Worm (Caenorhabditis elegans) whole organism, L2 larva: ENCODE data around the gene dmsr-3.
A peak's percentile ranks its signal among the peaks of the same experiment; 100 is the strongest.

Experiments used
- C34F6.9 ChIP-seq: fragments of 150-350 bp; optimal IDR thresholded peaks from 2 replicates; lab custom pipeline; 2014; ENCODE audit warnings: missing biosample characterization, missing genetic modification characterization
- F13H6.1 ChIP-seq: sonication (generic microtip); optimal IDR thresholded peaks from 2 replicates; lab custom pipeline; 2016; ENCODE audit warnings: missing genetic modification characterization, missing compliant biosample characterization
- R02D3.7 ChIP-seq: fragments of 150-350 bp; optimal IDR thresholded peaks from 2 replicates; lab custom pipeline; 2014; ENCODE audit warnings: missing biosample characterization, missing genetic modification characterization
- Y55F3AM.14 ChIP-seq: fragments of 200-800 bp; sonication (Bioruptor generic); optimal IDR thresholded peaks from 2 replicates; lab custom pipeline; 2018; ENCODE audit warnings: mild to moderate bottlenecking, missing genetic modification characterization, missing compliant biosample characterization
- ZK546.5 ChIP-seq: sonication (generic microtip); optimal IDR thresholded peaks from 2 replicates; lab custom pipeline; 2017; ENCODE audit warnings: missing biosample characterization, missing genetic modification characterization
- alr-1 ChIP-seq: fragments of 150-350 bp; optimal IDR thresholded peaks from 2 replicates; lab custom pipeline; 2014; ENCODE audit warnings: missing biosample characterization, missing genetic modification characterization
- aly-2 ChIP-seq: fragments of 150-350 bp; optimal IDR thresholded peaks from 2 replicates; lab custom pipeline; 2014; ENCODE audit warnings: missing biosample characterization, missing genetic modification characterization
- ama-1 ChIP-seq: fragments of 150-350 bp; optimal IDR thresholded peaks from 2 replicates; lab custom pipeline; 2018; ENCODE audit warnings: inconsistent platforms
- blmp-1 ChIP-seq: sonication (generic microtip); optimal IDR thresholded peaks from 2 replicates; lab custom pipeline; 2017; ENCODE audit warnings: missing genetic modification characterization, mild to moderate bottlenecking, missing compliant biosample characterization, antibody characterized with exemption, moderate library complexity; ENCODE audit not compliant: insufficient read depth
- ceh-16 ChIP-seq: fragments of 150-350 bp; optimal IDR thresholded peaks from 2 replicates; lab custom pipeline; 2014; ENCODE audit warnings: missing biosample characterization, missing genetic modification characterization
- ceh-82 ChIP-seq: fragments of 150-350 bp; optimal IDR thresholded peaks from 2 replicates; lab custom pipeline; 2014; ENCODE audit warnings: missing biosample characterization, missing genetic modification characterization
- crh-2 ChIP-seq: sonication (generic microtip); optimal IDR thresholded peaks from 2 replicates; lab custom pipeline; 2017; ENCODE audit warnings: missing biosample characterization, missing genetic modification characterization
- dmd-4 ChIP-seq: sonication (generic microtip); optimal IDR thresholded peaks from 2 replicates; lab custom pipeline; 2017; ENCODE audit warnings: missing biosample characterization, missing genetic modification characterization
- egl-27 ChIP-seq: sonication (generic microtip); optimal IDR thresholded peaks from 3 replicates; lab custom pipeline; 2017; ENCODE audit warnings: missing biosample characterization, missing genetic modification reagents, missing genetic modification characterization
- elt-1 ChIP-seq: fragments of 150-350 bp; optimal IDR thresholded peaks from 2 replicates; lab custom pipeline; 2014; ENCODE audit warnings: missing biosample characterization, missing genetic modification characterization
- elt-3 ChIP-seq: sonication (generic microtip); optimal IDR thresholded peaks from 2 replicates; lab custom pipeline; 2017; ENCODE audit warnings: missing biosample characterization, missing genetic modification characterization
- fos-1 ChIP-seq: fragments of 150-350 bp; optimal IDR thresholded peaks from 2 replicates; lab custom pipeline; 2014; ENCODE audit warnings: missing biosample characterization, missing genetic modification characterization
- gmeb-1 ChIP-seq: fragments of 150-350 bp; optimal IDR thresholded peaks from 2 replicates; lab custom pipeline; 2014; ENCODE audit warnings: missing biosample characterization, missing genetic modification characterization
- lin-11 ChIP-seq: fragments of 150-350 bp; sonication (generic microtip); optimal IDR thresholded peaks from 2 replicates; lab custom pipeline; 2014; ENCODE audit warnings: missing biosample characterization, missing genetic modification characterization, inconsistent platforms, mixed read lengths
- lin-13 ChIP-seq: fragments of 150-350 bp; optimal IDR thresholded peaks from 2 replicates; lab custom pipeline; 2014; ENCODE audit warnings: missing biosample characterization, missing genetic modification reagents, missing genetic modification characterization
- lin-39 ChIP-seq: fragments of 150-350 bp; optimal IDR thresholded peaks from 2 replicates; lab custom pipeline; 2014; ENCODE audit warnings: missing biosample characterization, missing genetic modification reagents, missing genetic modification characterization
- lsy-2 ChIP-seq, 2 experiments: fragments of 150-350 bp in 1 of 2; sonication (generic microtip) in 1 of 2; optimal IDR thresholded peaks; 2 replicates each; lab custom pipeline; 2014 to 2017; ENCODE audit warnings: missing biosample characterization in 2 of 2, missing genetic modification characterization in 2 of 2
- mab-5 ChIP-seq: fragments of 150-350 bp; optimal IDR thresholded peaks from 2 replicates; lab custom pipeline; 2014; ENCODE audit warnings: missing biosample characterization, missing genetic modification characterization
- mbf-1 ChIP-seq: sonication (generic microtip); optimal IDR thresholded peaks from 2 replicates; lab custom pipeline; 2017; ENCODE audit warnings: missing biosample characterization, missing genetic modification characterization
- mdl-1 ChIP-seq, 2 experiments: fragments of 150-350 bp in 1 of 2; sonication (generic microtip) in 1 of 2; optimal IDR thresholded peaks; 2 replicates each; lab custom pipeline; 2017; ENCODE audit warnings: missing biosample characterization in 2 of 2, missing genetic modification characterization in 2 of 2
- nhr-10 ChIP-seq: sonication (generic microtip); optimal IDR thresholded peaks from 2 replicates; lab custom pipeline; 2017; ENCODE audit warnings: missing biosample characterization, missing genetic modification characterization
- nhr-11 ChIP-seq: fragments of 150-350 bp; optimal IDR thresholded peaks from 2 replicates; lab custom pipeline; 2014; ENCODE audit warnings: missing biosample characterization, missing genetic modification characterization
- nhr-12 ChIP-seq: fragments of 150-350 bp; optimal IDR thresholded peaks from 2 replicates; lab custom pipeline; 2014; ENCODE audit warnings: missing biosample characterization, missing genetic modification characterization
- nhr-129 ChIP-seq: fragments of 150-350 bp; optimal IDR thresholded peaks from 2 replicates; lab custom pipeline; 2014; ENCODE audit warnings: missing biosample characterization, missing genetic modification characterization
- nhr-21 ChIP-seq: fragments of 150-350 bp; optimal IDR thresholded peaks from 2 replicates; lab custom pipeline; 2014; ENCODE audit warnings: missing biosample characterization, missing genetic modification characterization
- nhr-23 ChIP-seq: fragments of 150-350 bp; optimal IDR thresholded peaks from 2 replicates; lab custom pipeline; 2014; ENCODE audit warnings: missing biosample characterization, missing genetic modification reagents, missing genetic modification characterization
- nhr-237 ChIP-seq: fragments of 150-350 bp; optimal IDR thresholded peaks from 2 replicates; lab custom pipeline; 2014; ENCODE audit warnings: missing biosample characterization, missing genetic modification characterization
- nhr-25 ChIP-seq: fragments of 150-350 bp; sonication (generic microtip); optimal IDR thresholded peaks from 3 replicates; lab custom pipeline; 2014; ENCODE audit warnings: missing biosample characterization, missing genetic modification characterization
- nhr-6 ChIP-seq: fragments of 150-350 bp; optimal IDR thresholded peaks from 2 replicates; lab custom pipeline; 2014; ENCODE audit warnings: missing biosample characterization, missing genetic modification characterization
- nhr-77 ChIP-seq: fragments of 150-350 bp; optimal IDR thresholded peaks from 2 replicates; lab custom pipeline; 2014; ENCODE audit warnings: missing biosample characterization, missing genetic modification characterization
- peb-1 ChIP-seq: fragments of 150-350 bp; optimal IDR thresholded peaks from 2 replicates; lab custom pipeline; 2014; ENCODE audit warnings: missing biosample characterization, missing genetic modification characterization
- sem-4 ChIP-seq: fragments of 150-350 bp; optimal IDR thresholded peaks from 2 replicates; lab custom pipeline; 2014; ENCODE audit warnings: missing biosample characterization, missing genetic modification reagents, missing genetic modification characterization
- skn-1 ChIP-seq: sonication (generic microtip); optimal IDR thresholded peaks from 2 replicates; lab custom pipeline; 2017; ENCODE audit warnings: missing biosample characterization, missing genetic modification characterization
- sma-3 ChIP-seq: sonication (generic microtip); optimal IDR thresholded peaks from 2 replicates; lab custom pipeline; 2016; ENCODE audit warnings: missing genetic modification reagents, missing genetic modification characterization, missing compliant biosample characterization
- sma-9 ChIP-seq, 2 experiments: fragments of 150-350 bp in 1 of 2; sonication (generic microtip) in 1 of 2; optimal IDR thresholded peaks; 2 replicates each; lab custom pipeline; 2014 to 2016; ENCODE audit warnings: missing genetic modification characterization in 2 of 2, mild to moderate bottlenecking in 1 of 2, missing biosample characterization in 1 of 2, missing compliant biosample characterization in 1 of 2, missing genetic modification reagents in 1 of 2, moderate library complexity in 1 of 2
- snpc-4 ChIP-seq: fragments of 150-350 bp; optimal IDR thresholded peaks from 2 replicates; lab custom pipeline; 2014; ENCODE audit warnings: missing biosample characterization, missing genetic modification characterization
- unc-39 ChIP-seq: fragments of 150-350 bp; optimal IDR thresholded peaks from 2 replicates; lab custom pipeline; 2014; ENCODE audit warnings: missing biosample characterization, missing genetic modification characterization
- unc-55 ChIP-seq: fragments of 150-350 bp; sonication (generic microtip); optimal IDR thresholded peaks from 3 replicates; lab custom pipeline; 2014; ENCODE audit warnings: missing biosample characterization, missing genetic modification reagents, missing genetic modification characterization
- unc-62 ChIP-seq: fragments of 150-350 bp; optimal IDR thresholded peaks from 2 replicates; lab custom pipeline; 2014; ENCODE audit warnings: missing biosample characterization, missing genetic modification reagents, missing genetic modification characterization
- zag-1 ChIP-seq: fragments of 150-350 bp; optimal IDR thresholded peaks from 2 replicates; lab custom pipeline; 2014; ENCODE audit warnings: missing biosample characterization, missing genetic modification characterization
- ztf-1 ChIP-seq: fragments of 200-800 bp; sonication (Bioruptor generic); conservative IDR thresholded peaks from 2 replicates; pipeline ENCODE4 v1.3.6; 2022; ENCODE audit warnings: missing genetic modification characterization, missing compliant biosample characterization
- ztf-11 ChIP-seq: sonication (generic microtip); optimal IDR thresholded peaks from 2 replicates; lab custom pipeline; 2017; ENCODE audit warnings: missing biosample characterization, missing genetic modification characterization
- ztf-4 ChIP-seq: fragments of 150-350 bp; optimal IDR thresholded peaks from 2 replicates; lab custom pipeline; 2014; ENCODE audit warnings: missing biosample characterization, missing genetic modification characterization

Gene dmsr-3

DNA sequence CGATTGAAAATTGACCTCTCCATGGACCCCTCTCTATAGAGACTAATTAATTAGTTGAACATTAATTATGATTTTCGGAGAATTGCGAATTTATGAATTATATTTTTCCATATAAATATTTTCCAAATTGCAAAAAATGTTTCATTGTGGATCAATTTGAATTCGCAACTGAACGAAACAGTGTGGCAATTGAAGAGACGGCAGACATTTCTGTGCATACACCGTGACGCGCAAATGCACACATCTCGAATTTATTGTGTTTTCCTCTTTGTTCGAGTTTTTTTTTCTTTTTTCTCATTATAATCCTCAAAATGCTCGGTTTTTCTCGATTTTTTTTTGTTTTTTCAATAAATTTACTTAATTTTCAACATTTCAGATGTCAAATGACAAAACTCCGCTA is 13.2 kb upstream of the dmsr-3 start, which contains the start of gene Y48C3A.20:
TSS of gene Y48C3A.20 (plus strand) at position 377 of the 400 bp plus-strand sequence.
- peak; percentile 73 to 87 for TF ChIP-seq lsy-2 (tag; optimal IDR thresholded peaks at IDR 0.05; lab: Kevin White, UChicago)
- TF ChIP-seq nhr-25 (tag; lab: Kevin White, UChicago) = peak; percentile 50
- TF ChIP-seq ceh-82 = no peak
- peak; percentile 81 for TF ChIP-seq gmeb-1
- TF ChIP-seq ceh-16 (tag; lab: Kevin White, UChicago) = no peak
- peak; percentile 70 for TF ChIP-seq nhr-6 (tag; lab: Kevin White, UChicago)
- TF ChIP-seq Y55F3AM.14 (GFP tag; lab: Kevin White, UChicago) = no peak
- no peak for TF ChIP-seq elt-3 (tag; lab: Kevin White, UChicago)
- TF ChIP-seq ama-1 = no peak
- no peak for TF ChIP-seq nhr-77 (tag; lab: Kevin White, UChicago)
- peak; percentile 93 for TF ChIP-seq unc-55 (GFP tag; lab: Kevin White, UChicago)
- TF ChIP-seq nhr-237 (tag; lab: Kevin White, UChicago) = no peak
- no peak for TF ChIP-seq lin-39 (tag; lab: Kevin White, UChicago)
- TF ChIP-seq ZK546.5 (tag; lab: Kevin White, UChicago) = no peak
- no peak for TF ChIP-seq nhr-11 (tag; lab: Kevin White, UChicago)
- TF ChIP-seq mab-5 (tag; lab: Kevin White, UChicago) = peak; percentile 77
- peak; percentile 44 for TF ChIP-seq nhr-21 (tag; lab: Kevin White, UChicago)
- TF ChIP-seq F13H6.1 = peak; percentile 77
- peak; percentile 69 for TF ChIP-seq lin-13
- TF ChIP-seq mdl-1 (tag; optimal IDR thresholded peaks at IDR 0.05; lab: Kevin White, UChicago) = no peak
- TF ChIP-seq aly-2 (tag; lab: Kevin White, UChicago) = no peak
- no peak for TF ChIP-seq sma-3
- TF ChIP-seq ztf-1 (GFP tag; lab: Robert Waterston, UW) = no peak
- no peak for TF ChIP-seq nhr-10
- TF ChIP-seq ztf-4 (tag; lab: Kevin White, UChicago) = no peak
- peak; percentile 73 for TF ChIP-seq snpc-4 (tag; lab: Kevin White, UChicago)
- peak; percentile 25 for TF ChIP-seq R02D3.7 (tag; lab: Kevin White, UChicago)
- no peak for TF ChIP-seq nhr-23 (tag; lab: Kevin White, UChicago)
- peak; percentile 88 for TF ChIP-seq C34F6.9 (tag; lab: Kevin White, UChicago)
- no peak for TF ChIP-seq fos-1
- no peak for TF ChIP-seq dmd-4 (tag; lab: Kevin White, UChicago)
- TF ChIP-seq sma-9 (GFP tag; optimal IDR thresholded peaks at IDR 0.05; lab: Kevin White, UChicago) = no peak
- TF ChIP-seq sma-9 (tag; optimal IDR thresholded peaks at IDR 0.05; lab: Kevin White, UChicago) = no peak
- TF ChIP-seq zag-1 (tag; lab: Kevin White, UChicago) = no peak
- no peak for TF ChIP-seq ztf-11 (tag; lab: Kevin White, UChicago)
- peak; percentile 42 for TF ChIP-seq blmp-1 (tag; lab: Kevin White, UChicago)
- TF ChIP-seq alr-1 = peak; percentile 14
- TF ChIP-seq lin-11 (tag; lab: Kevin White, UChicago) = no peak
- TF ChIP-seq unc-62 (GFP tag; lab: Kevin White, UChicago) = no peak
- TF ChIP-seq crh-2 = peak; percentile 76
- TF ChIP-seq unc-39 = no peak
- TF ChIP-seq egl-27 (tag; lab: Kevin White, UChicago) = no peak
- no peak for TF ChIP-seq sem-4
- no peak for TF ChIP-seq mbf-1 (tag; lab: Kevin White, UChicago)
- TF ChIP-seq nhr-129 (tag; lab: Kevin White, UChicago) = peak; percentile 68
- TF ChIP-seq peb-1 (tag; lab: Kevin White, UChicago) = no peak
- TF ChIP-seq skn-1 (tag; lab: Kevin White, UChicago) = no peak
- no peak for TF ChIP-seq elt-1 (tag; lab: Kevin White, UChicago)
- no peak for TF ChIP-seq nhr-12
